Fruit fly (Drosophila melanogaster): ENCODE results near the gene Snm1.

DNA sequence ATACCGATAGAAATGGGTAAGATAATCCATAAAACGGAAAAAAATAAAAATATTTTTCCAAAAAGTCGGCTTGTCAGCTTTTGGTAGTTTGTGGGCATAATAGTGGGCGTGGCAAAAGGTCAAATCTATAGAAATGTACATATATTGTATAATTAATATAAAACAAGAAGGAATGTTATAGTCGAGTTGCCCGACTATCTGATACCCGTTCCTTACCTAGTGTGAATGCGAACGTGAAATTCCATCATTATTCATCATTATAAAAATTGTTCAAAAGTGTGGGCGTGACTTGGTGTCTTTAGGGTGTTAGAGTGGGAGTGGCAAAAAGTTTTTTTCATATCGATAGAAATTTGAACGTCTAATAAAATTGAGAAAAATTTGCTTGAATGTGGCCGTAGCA lies 3.3 kb upstream of the Snm1 start:
- TF ChIP-seq pan (optimal IDR thresholded peaks at IDR 0.05) (no peak), psq (optimal IDR thresholded peaks at IDR 0.05) (no peak), CG8478 (optimal IDR thresholded peaks at IDR 0.05) (no peak), EcR (GFP tag; optimal IDR thresholded peaks at IDR 0.05) (no peak)
